Worm (Caenorhabditis elegans) whole organism, L2 larva: Measurements from ENCODE around the gene clh-3.

Experiments used
- C34F6.9 ChIP-seq: fragments of 150-350 bp; optimal IDR thresholded peaks from 2 replicates; lab custom pipeline; 2014; ENCODE audit warnings: missing biosample characterization, missing genetic modification characterization
- F13H6.1 ChIP-seq: sonication (generic microtip); optimal IDR thresholded peaks from 2 replicates; lab custom pipeline; 2016; ENCODE audit warnings: missing genetic modification characterization, missing compliant biosample characterization
- R02D3.7 ChIP-seq: fragments of 150-350 bp; optimal IDR thresholded peaks from 2 replicates; lab custom pipeline; 2014; ENCODE audit warnings: missing biosample characterization, missing genetic modification characterization
- Y55F3AM.14 ChIP-seq: fragments of 200-800 bp; sonication (Bioruptor generic); optimal IDR thresholded peaks from 2 replicates; lab custom pipeline; 2018; ENCODE audit warnings: mild to moderate bottlenecking, missing genetic modification characterization, missing compliant biosample characterization
- ZK546.5 ChIP-seq: sonication (generic microtip); optimal IDR thresholded peaks from 2 replicates; lab custom pipeline; 2017; ENCODE audit warnings: missing biosample characterization, missing genetic modification characterization
- aly-2 ChIP-seq: fragments of 150-350 bp; optimal IDR thresholded peaks from 2 replicates; lab custom pipeline; 2014; ENCODE audit warnings: missing biosample characterization, missing genetic modification characterization
- ama-1 ChIP-seq: fragments of 150-350 bp; optimal IDR thresholded peaks from 2 replicates; lab custom pipeline; 2018; ENCODE audit warnings: inconsistent platforms
- blmp-1 ChIP-seq: sonication (generic microtip); optimal IDR thresholded peaks from 2 replicates; lab custom pipeline; 2017; ENCODE audit warnings: missing genetic modification characterization, mild to moderate bottlenecking, missing compliant biosample characterization, antibody characterized with exemption, moderate library complexity; ENCODE audit not compliant: insufficient read depth
- ceh-16 ChIP-seq: fragments of 150-350 bp; optimal IDR thresholded peaks from 2 replicates; lab custom pipeline; 2014; ENCODE audit warnings: missing biosample characterization, missing genetic modification characterization
- ceh-82 ChIP-seq: fragments of 150-350 bp; optimal IDR thresholded peaks from 2 replicates; lab custom pipeline; 2014; ENCODE audit warnings: missing biosample characterization, missing genetic modification characterization
- crh-2 ChIP-seq: sonication (generic microtip); optimal IDR thresholded peaks from 2 replicates; lab custom pipeline; 2017; ENCODE audit warnings: missing biosample characterization, missing genetic modification characterization
- dmd-4 ChIP-seq: sonication (generic microtip); optimal IDR thresholded peaks from 2 replicates; lab custom pipeline; 2017; ENCODE audit warnings: missing biosample characterization, missing genetic modification characterization
- egl-27 ChIP-seq: sonication (generic microtip); optimal IDR thresholded peaks from 3 replicates; lab custom pipeline; 2017; ENCODE audit warnings: missing biosample characterization, missing genetic modification reagents, missing genetic modification characterization
- elt-3 ChIP-seq: sonication (generic microtip); optimal IDR thresholded peaks from 2 replicates; lab custom pipeline; 2017; ENCODE audit warnings: missing biosample characterization, missing genetic modification characterization
- fos-1 ChIP-seq: fragments of 150-350 bp; optimal IDR thresholded peaks from 2 replicates; lab custom pipeline; 2014; ENCODE audit warnings: missing biosample characterization, missing genetic modification characterization
- gmeb-1 ChIP-seq: fragments of 150-350 bp; optimal IDR thresholded peaks from 2 replicates; lab custom pipeline; 2014; ENCODE audit warnings: missing biosample characterization, missing genetic modification characterization
- lin-11 ChIP-seq: fragments of 150-350 bp; sonication (generic microtip); optimal IDR thresholded peaks from 2 replicates; lab custom pipeline; 2014; ENCODE audit warnings: missing biosample characterization, missing genetic modification characterization, inconsistent platforms, mixed read lengths
- lin-13 ChIP-seq: fragments of 150-350 bp; optimal IDR thresholded peaks from 2 replicates; lab custom pipeline; 2014; ENCODE audit warnings: missing biosample characterization, missing genetic modification reagents, missing genetic modification characterization
- lin-39 ChIP-seq: fragments of 150-350 bp; optimal IDR thresholded peaks from 2 replicates; lab custom pipeline; 2014; ENCODE audit warnings: missing biosample characterization, missing genetic modification reagents, missing genetic modification characterization
- lsy-2 ChIP-seq, 2 experiments: fragments of 150-350 bp in 1 of 2; sonication (generic microtip) in 1 of 2; optimal IDR thresholded peaks; 2 replicates each; lab custom pipeline; 2014 to 2017; ENCODE audit warnings: missing biosample characterization in 2 of 2, missing genetic modification characterization in 2 of 2
- mab-5 ChIP-seq: fragments of 150-350 bp; optimal IDR thresholded peaks from 2 replicates; lab custom pipeline; 2014; ENCODE audit warnings: missing biosample characterization, missing genetic modification characterization
- mbf-1 ChIP-seq: sonication (generic microtip); optimal IDR thresholded peaks from 2 replicates; lab custom pipeline; 2017; ENCODE audit warnings: missing biosample characterization, missing genetic modification characterization
- mdl-1 ChIP-seq, 2 experiments: fragments of 150-350 bp in 1 of 2; sonication (generic microtip) in 1 of 2; optimal IDR thresholded peaks; 2 replicates each; lab custom pipeline; 2017; ENCODE audit warnings: missing biosample characterization in 2 of 2, missing genetic modification characterization in 2 of 2
- nhr-11 ChIP-seq: fragments of 150-350 bp; optimal IDR thresholded peaks from 2 replicates; lab custom pipeline; 2014; ENCODE audit warnings: missing biosample characterization, missing genetic modification characterization
- nhr-129 ChIP-seq: fragments of 150-350 bp; optimal IDR thresholded peaks from 2 replicates; lab custom pipeline; 2014; ENCODE audit warnings: missing biosample characterization, missing genetic modification characterization
- nhr-21 ChIP-seq: fragments of 150-350 bp; optimal IDR thresholded peaks from 2 replicates; lab custom pipeline; 2014; ENCODE audit warnings: missing biosample characterization, missing genetic modification characterization
- nhr-23 ChIP-seq: fragments of 150-350 bp; optimal IDR thresholded peaks from 2 replicates; lab custom pipeline; 2014; ENCODE audit warnings: missing biosample characterization, missing genetic modification reagents, missing genetic modification characterization
- nhr-237 ChIP-seq: fragments of 150-350 bp; optimal IDR thresholded peaks from 2 replicates; lab custom pipeline; 2014; ENCODE audit warnings: missing biosample characterization, missing genetic modification characterization
- nhr-25 ChIP-seq: fragments of 150-350 bp; sonication (generic microtip); optimal IDR thresholded peaks from 3 replicates; lab custom pipeline; 2014; ENCODE audit warnings: missing biosample characterization, missing genetic modification characterization
- peb-1 ChIP-seq: fragments of 150-350 bp; optimal IDR thresholded peaks from 2 replicates; lab custom pipeline; 2014; ENCODE audit warnings: missing biosample characterization, missing genetic modification characterization
- sem-4 ChIP-seq: fragments of 150-350 bp; optimal IDR thresholded peaks from 2 replicates; lab custom pipeline; 2014; ENCODE audit warnings: missing biosample characterization, missing genetic modification reagents, missing genetic modification characterization
- skn-1 ChIP-seq: sonication (generic microtip); optimal IDR thresholded peaks from 2 replicates; lab custom pipeline; 2017; ENCODE audit warnings: missing biosample characterization, missing genetic modification characterization
- sma-3 ChIP-seq: sonication (generic microtip); optimal IDR thresholded peaks from 2 replicates; lab custom pipeline; 2016; ENCODE audit warnings: missing genetic modification reagents, missing genetic modification characterization, missing compliant biosample characterization
- sma-9 ChIP-seq, 2 experiments: fragments of 150-350 bp in 1 of 2; sonication (generic microtip) in 1 of 2; optimal IDR thresholded peaks; 2 replicates each; lab custom pipeline; 2014 to 2016; ENCODE audit warnings: missing genetic modification characterization in 2 of 2, mild to moderate bottlenecking in 1 of 2, missing biosample characterization in 1 of 2, missing compliant biosample characterization in 1 of 2, missing genetic modification reagents in 1 of 2, moderate library complexity in 1 of 2
- snpc-4 ChIP-seq: fragments of 150-350 bp; optimal IDR thresholded peaks from 2 replicates; lab custom pipeline; 2014; ENCODE audit warnings: missing biosample characterization, missing genetic modification characterization
- unc-55 ChIP-seq: fragments of 150-350 bp; sonication (generic microtip); optimal IDR thresholded peaks from 3 replicates; lab custom pipeline; 2014; ENCODE audit warnings: missing biosample characterization, missing genetic modification reagents, missing genetic modification characterization
- unc-62 ChIP-seq: fragments of 150-350 bp; optimal IDR thresholded peaks from 2 replicates; lab custom pipeline; 2014; ENCODE audit warnings: missing biosample characterization, missing genetic modification reagents, missing genetic modification characterization
- zag-1 ChIP-seq: fragments of 150-350 bp; optimal IDR thresholded peaks from 2 replicates; lab custom pipeline; 2014; ENCODE audit warnings: missing biosample characterization, missing genetic modification characterization
- ztf-11 ChIP-seq: sonication (generic microtip); optimal IDR thresholded peaks from 2 replicates; lab custom pipeline; 2017; ENCODE audit warnings: missing biosample characterization, missing genetic modification characterization
- ztf-4 ChIP-seq: fragments of 150-350 bp; optimal IDR thresholded peaks from 2 replicates; lab custom pipeline; 2014; ENCODE audit warnings: missing biosample characterization, missing genetic modification characterization

Gene clh-3

DNA sequence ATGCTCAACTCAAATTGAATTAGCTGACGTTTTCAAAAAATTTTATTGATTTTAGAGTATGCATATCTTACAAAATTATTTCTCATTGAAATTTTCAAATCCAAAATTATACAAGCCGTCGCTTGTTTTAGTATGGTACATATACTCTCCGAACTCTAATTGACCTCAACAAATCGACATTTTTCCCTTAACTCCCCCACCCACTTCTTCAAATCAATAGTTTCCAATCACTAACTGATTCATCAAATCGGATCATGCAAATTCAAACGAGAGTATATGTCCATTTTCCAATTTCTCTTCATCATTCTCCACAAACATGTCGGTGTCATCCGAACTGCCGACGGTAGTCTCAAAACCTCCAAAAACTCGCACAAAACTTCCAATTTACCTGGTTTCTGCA lies 36.6 kb downstream of the clh-3 start, which contains the start of gene E04F6.4:
E04F6.4 (plus strand) TSS at position 301 of the 400 bp plus-strand sequence.
- TF ChIP-seq F13H6.1 (tag; lab: Kevin White, UChicago) (no peak), lin-13 (GFP tag; lab: Kevin White, UChicago) (no peak), elt-3 (tag; lab: Kevin White, UChicago) (no peak), mab-5 (tag; lab: Kevin White, UChicago) (no peak), ama-1 (lab: Kevin White, UChicago) (no peak), aly-2 (no peak), unc-62 (GFP tag; lab: Kevin White, UChicago) (no peak), R02D3.7 (tag; lab: Kevin White, UChicago) (no peak), dmd-4 (no peak), mbf-1 (tag; lab: Kevin White, UChicago) (no peak), lsy-2 (tag; optimal IDR thresholded peaks at IDR 0.05; lab: Kevin White, UChicago) (no peak), nhr-21 (tag; lab: Kevin White, UChicago) (no peak), lin-11 (no peak), zag-1 (tag; lab: Kevin White, UChicago) (no peak)

DNA sequence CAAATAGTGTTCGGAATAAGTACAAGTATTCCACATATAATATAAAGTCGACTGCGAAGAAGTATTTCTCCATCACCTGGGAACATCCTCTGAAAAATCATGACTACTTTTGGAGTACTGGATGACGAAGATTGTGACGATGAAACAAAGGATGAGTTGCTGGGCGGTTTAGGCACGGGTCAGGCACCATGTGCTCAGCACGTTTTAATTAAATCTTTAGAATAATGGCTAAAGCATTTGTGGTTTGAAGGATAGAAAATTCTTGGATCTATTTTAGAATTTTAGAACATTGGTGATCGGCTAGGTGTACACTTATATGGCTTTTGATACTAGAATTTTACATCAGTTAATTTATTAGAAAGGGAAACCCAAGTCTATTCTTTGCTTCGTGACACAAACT lies 38.6 kb downstream of the clh-3 start, which contains the start of gene C27H5.6:
C27H5.6 (minus strand) TSS at position 101 of the 400 bp plus-strand sequence.
- TF ChIP-seq blmp-1 (tag; lab: Kevin White, UChicago) (no peak), lin-39 (tag; lab: Kevin White, UChicago) (no peak), ceh-82 (tag; lab: Kevin White, UChicago) (no peak), unc-55 (no peak), ztf-4 (tag; lab: Kevin White, UChicago) (no peak), mbf-1 (tag; lab: Kevin White, UChicago) (no peak), nhr-23 (tag; lab: Kevin White, UChicago) (no peak)

DNA sequence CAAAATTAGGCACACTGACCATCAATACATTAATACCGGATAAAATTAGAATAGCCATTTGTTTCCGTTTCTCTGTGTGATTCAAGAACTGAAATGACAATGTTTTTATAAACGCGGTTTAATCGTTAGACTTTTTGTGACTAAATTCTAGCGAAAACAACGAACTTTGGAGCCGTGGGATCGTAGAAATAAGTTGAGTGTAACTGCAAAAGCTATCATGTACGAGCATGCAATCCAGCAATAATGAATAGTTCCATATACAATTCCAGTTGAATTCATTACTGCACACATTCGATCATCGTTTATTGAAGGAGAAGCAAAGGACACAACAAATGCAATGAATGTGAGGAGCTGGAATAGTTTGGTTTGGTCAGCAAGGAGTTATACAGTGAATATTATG lies 39.6 kb downstream of the clh-3 start:
- TF ChIP-seq ama-1 (lab: Kevin White, UChicago) (no peak), R02D3.7 (tag; lab: Kevin White, UChicago) (no peak), ztf-11 (tag; lab: Kevin White, UChicago) (no peak), mdl-1 (tag; optimal IDR thresholded peaks at IDR 0.05; lab: Kevin White, UChicago) (no peak), lin-11 (no peak), unc-62 (GFP tag; lab: Kevin White, UChicago) (no peak)

DNA sequence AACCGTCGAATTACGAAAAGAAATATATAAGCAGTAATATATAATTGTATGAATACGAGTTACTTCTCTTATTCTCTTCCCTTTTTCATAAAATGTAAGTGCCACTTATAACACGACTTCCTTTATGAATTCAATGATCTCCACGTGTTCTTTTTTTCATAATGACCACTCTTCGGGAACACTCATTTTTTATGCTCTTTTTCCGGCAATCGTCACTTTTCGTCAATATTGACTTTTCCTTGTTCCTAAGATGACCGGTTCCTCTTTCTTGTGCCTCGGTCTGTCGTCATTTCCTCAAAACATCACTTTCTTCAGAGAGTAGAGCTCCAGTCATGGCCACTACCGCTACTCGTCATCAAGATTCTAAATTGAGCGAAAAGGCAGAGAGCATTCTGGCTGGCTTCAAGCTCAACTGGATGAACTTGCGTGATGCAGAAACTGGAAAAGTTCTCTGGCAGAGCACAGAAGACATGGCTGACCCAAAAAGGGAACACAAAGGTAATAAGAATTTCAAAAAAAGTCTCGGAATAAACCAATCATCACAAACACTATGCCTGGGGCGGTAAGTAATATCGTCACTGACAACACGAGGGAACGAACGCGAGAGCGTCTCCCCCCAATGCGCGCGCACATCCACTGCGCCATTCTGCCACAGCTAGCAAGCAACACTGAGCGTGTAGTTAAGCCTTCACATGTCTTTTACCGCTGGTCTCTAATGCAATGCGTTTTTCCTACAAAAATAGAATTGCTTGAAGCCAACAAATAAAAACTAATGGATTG lies 42.0 kb downstream of the clh-3 start, which contains the start of gene pdl-1:
pdl-1 (plus strand) TSS at position 309 of the 780 bp plus-strand sequence.
- peak; percentile 81 for TF ChIP-seq lin-11
- TF ChIP-seq unc-55: peak; percentile 74
- peak; percentile 68 for TF ChIP-seq gmeb-1
- peak; percentile 25 for TF ChIP-seq blmp-1 (tag; lab: Kevin White, UChicago)
- TF ChIP-seq elt-3 (tag; lab: Kevin White, UChicago): no peak
- no peak for TF ChIP-seq nhr-237 (tag; lab: Kevin White, UChicago)
- TF ChIP-seq ztf-4 (tag; lab: Kevin White, UChicago): peak; percentile 60
- peak; percentile 56 for TF ChIP-seq mab-5 (tag; lab: Kevin White, UChicago)
- peak; percentile 63 for TF ChIP-seq Y55F3AM.14 (GFP tag; lab: Kevin White, UChicago)
- TF ChIP-seq lsy-2 (tag; optimal IDR thresholded peaks at IDR 0.05; lab: Kevin White, UChicago): peak; percentile 7 to 61
- TF ChIP-seq ceh-16 (tag; lab: Kevin White, UChicago): peak; percentile 41
- peak; percentile 76 for TF ChIP-seq nhr-129
- peak; percentile 56 for TF ChIP-seq sem-4 (tag; lab: Kevin White, UChicago)
- TF ChIP-seq ceh-82 (tag; lab: Kevin White, UChicago): no peak
- no peak for TF ChIP-seq mbf-1 (tag; lab: Kevin White, UChicago)
- no peak for TF ChIP-seq ama-1 (lab: Kevin White, UChicago)
- peak; percentile 31 for TF ChIP-seq egl-27 (tag; lab: Kevin White, UChicago)
- TF ChIP-seq R02D3.7 (tag; lab: Kevin White, UChicago): no peak
- no peak for TF ChIP-seq lin-39 (tag; lab: Kevin White, UChicago)
- peak; percentile 22 for TF ChIP-seq snpc-4 (tag; lab: Kevin White, UChicago)
- no peak for TF ChIP-seq nhr-25 (tag; lab: Kevin White, UChicago)
- TF ChIP-seq C34F6.9 (tag; lab: Kevin White, UChicago): peak; percentile 67
- TF ChIP-seq crh-2 (tag; lab: Kevin White, UChicago): peak; percentile 35
- peak; percentile 84 for TF ChIP-seq sma-9 (GFP tag; optimal IDR thresholded peaks at IDR 0.05; lab: Kevin White, UChicago)
- no peak for TF ChIP-seq sma-9 (tag; optimal IDR thresholded peaks at IDR 0.05; lab: Kevin White, UChicago)
- peak; percentile 15 for TF ChIP-seq zag-1 (tag; lab: Kevin White, UChicago)
- TF ChIP-seq mdl-1 (tag; optimal IDR thresholded peaks at IDR 0.05; lab: Kevin White, UChicago): peak in 1 of 2 experiments; percentile 30
- peak; percentile 55 for TF ChIP-seq sma-3 (GFP tag; lab: Kevin White, UChicago)
- peak; percentile 74 for TF ChIP-seq nhr-21 (tag; lab: Kevin White, UChicago)
- no peak for TF ChIP-seq nhr-11 (tag; lab: Kevin White, UChicago)
- peak; percentile 65 for TF ChIP-seq F13H6.1 (tag; lab: Kevin White, UChicago)
- TF ChIP-seq fos-1 (tag; lab: Kevin White, UChicago): peak; percentile 54
- no peak for TF ChIP-seq peb-1 (tag; lab: Kevin White, UChicago)
- no peak for TF ChIP-seq skn-1
- no peak for TF ChIP-seq ZK546.5 (tag; lab: Kevin White, UChicago)
- TF ChIP-seq lin-13 (GFP tag; lab: Kevin White, UChicago): peak; percentile 73
